Worm (Caenorhabditis elegans) whole organism, early embryonic: ENCODE results near the gene str-131.

ENCODE experiments used
- B0310.2 ChIP-seq: sonication (generic microtip); optimal IDR thresholded peaks from 2 replicates; lab custom pipeline; 2016; ENCODE audit warnings: mild to moderate bottlenecking, missing genetic modification characterization, missing compliant biosample characterization
- F13C5.2 ChIP-seq: sonication (generic microtip); optimal IDR thresholded peaks from 2 replicates; lab custom pipeline; 2017; ENCODE audit warnings: mild to moderate bottlenecking, missing genetic modification characterization, inconsistent platforms, missing compliant biosample characterization
- aly-1 ChIP-seq: sonication (generic microtip); optimal IDR thresholded peaks from 2 replicates; lab custom pipeline; 2016; ENCODE audit warnings: missing genetic modification characterization, missing compliant biosample characterization
- ama-1 ChIP-seq: fragments of 150-350 bp; optimal IDR thresholded peaks from 2 replicates; lab custom pipeline; 2014
- ceh-13 ChIP-seq: fragments of 200-800 bp; sonication (Bioruptor generic); optimal IDR thresholded peaks from 2 replicates; lab custom pipeline; 2018; ENCODE audit warnings: mild to moderate bottlenecking, missing genetic modification characterization, missing compliant biosample characterization
- ceh-36 ChIP-seq: sonication (generic microtip); optimal IDR thresholded peaks from 2 replicates; lab custom pipeline; 2016; ENCODE audit warnings: missing genetic modification characterization, inconsistent platforms, missing compliant biosample characterization
- ets-7 ChIP-seq: sonication (generic microtip); optimal IDR thresholded peaks from 2 replicates; lab custom pipeline; 2016; ENCODE audit warnings: missing genotype, missing genetic modification characterization, missing compliant biosample characterization
- flt-1 ChIP-seq: fragments of 200-800 bp; sonication (Bioruptor generic); IDR thresholded peaks from 2 replicates; pipeline ENCODE4 v1.3.6; 2022; ENCODE audit warnings: missing genetic modification characterization, missing compliant biosample characterization
- hmbx-1 ChIP-seq: sonication (generic microtip); optimal IDR thresholded peaks from 2 replicates; lab custom pipeline; 2016; ENCODE audit warnings: mild to moderate bottlenecking, missing genetic modification characterization, missing compliant biosample characterization
- hmg-4 ChIP-seq: fragments of 200-800 bp; sonication (Bioruptor generic); optimal IDR thresholded peaks from 2 replicates; lab custom pipeline; 2018; ENCODE audit warnings: mild to moderate bottlenecking, missing genetic modification characterization, missing compliant biosample characterization
- hnd-1 ChIP-seq: sonication (generic microtip); optimal IDR thresholded peaks from 2 replicates; lab custom pipeline; 2016; ENCODE audit warnings: missing genetic modification characterization, missing compliant biosample characterization
- pes-1 ChIP-seq: fragments of 200-800 bp; sonication (Bioruptor generic); IDR thresholded peaks from 2 replicates; pipeline ENCODE4 v1.3.6; 2022; ENCODE audit warnings: missing genetic modification reagents, missing genetic modification characterization, missing compliant biosample characterization
- scrt-1 ChIP-seq: fragments of 200-800 bp; sonication (Bioruptor generic); IDR thresholded peaks from 2 replicates; pipeline ENCODE4 v1.3.6; 2022; ENCODE audit warnings: missing genetic modification characterization, missing compliant biosample characterization
- sea-1 ChIP-seq: fragments of 200-800 bp; sonication (Bioruptor generic); conservative IDR thresholded peaks from 2 replicates; pipeline ENCODE4 v1.3.6; 2022; ENCODE audit warnings: missing genetic modification characterization, missing compliant biosample characterization
- tbx-11 ChIP-seq: fragments of 200-800 bp; sonication (Bioruptor generic); IDR thresholded peaks from 2 replicates; pipeline ENCODE4 v1.3.6; 2022; ENCODE audit warnings: missing genetic modification characterization, missing compliant biosample characterization
- tbx-37 ChIP-seq: fragments of 200-800 bp; sonication (Bioruptor generic); conservative IDR thresholded peaks from 2 replicates; pipeline ENCODE4 v1.3.6; 2022; ENCODE audit warnings: missing genetic modification reagents, missing genetic modification characterization, missing compliant biosample characterization
- tra-4 ChIP-seq: sonication (generic microtip); optimal IDR thresholded peaks from 2 replicates; lab custom pipeline; 2017; ENCODE audit warnings: missing genetic modification characterization, missing compliant biosample characterization

The str-131 gene

DNA sequence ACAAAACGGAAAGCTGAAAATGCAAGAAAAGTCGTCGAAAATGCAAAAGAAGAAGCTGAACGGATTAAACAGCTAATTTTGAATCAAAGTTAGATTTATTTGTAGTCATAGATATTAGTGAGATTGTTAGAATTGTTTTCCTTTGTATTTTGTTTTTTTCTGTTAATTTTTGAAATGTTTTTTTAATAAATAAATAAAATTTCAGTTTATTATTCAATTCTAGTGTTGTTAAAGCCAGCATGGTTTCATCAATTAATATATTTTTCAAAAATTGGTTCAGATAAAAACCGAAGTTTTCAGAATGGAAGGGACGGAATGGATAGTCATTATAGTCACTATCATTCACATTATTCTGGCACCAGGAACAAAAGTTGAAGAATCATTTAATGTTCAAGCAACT is 46.7 kb downstream of the str-131 start, which contains the start of gene algn-12:
Gene algn-12 (plus strand): TSS at position 301 of the 400 bp plus-strand sequence.
- TF ChIP-seq ama-1 (lab: Kevin White, UChicago), result no peak
- TF ChIP-seq F13C5.2 (tag; lab: Kevin White, UChicago), result no peak
- TF ChIP-seq hmbx-1 (tag; lab: Kevin White, UChicago), result no peak
- no peak for TF ChIP-seq tbx-11 (GFP tag; lab: Robert Waterston, UW)
- TF ChIP-seq hmg-4 (GFP tag; lab: Kevin White, UChicago), result no peak

DNA sequence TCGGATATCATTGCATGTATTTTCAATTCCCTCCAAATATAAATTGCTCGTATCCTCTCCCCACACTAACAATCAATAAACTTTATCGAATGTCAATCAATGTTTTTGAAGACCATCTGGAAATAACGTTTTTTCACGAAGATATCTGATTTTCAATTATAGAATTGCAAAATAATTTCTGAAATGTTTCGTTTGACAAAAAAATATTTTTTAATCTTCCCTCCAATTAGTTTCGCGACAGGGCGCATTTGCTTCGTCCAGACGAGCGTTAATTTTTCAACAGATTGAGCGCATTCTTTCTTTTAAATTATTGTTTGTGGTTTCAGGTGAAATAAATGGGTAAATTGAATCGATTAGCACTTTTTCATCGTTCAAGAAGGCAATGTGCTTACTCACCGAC is 50.4 kb downstream of the str-131 start, which contains the start of gene vars-1:
Gene vars-1 (plus strand): TSS at position 291 of the 400 bp plus-strand sequence.
- no peak for TF ChIP-seq ceh-36 (tag; lab: Kevin White, UChicago)
- no peak for TF ChIP-seq ceh-13 (GFP tag; lab: Kevin White, UChicago)
- TF ChIP-seq F13C5.2 (tag; lab: Kevin White, UChicago), result no peak
- TF ChIP-seq scrt-1 (GFP tag; lab: Robert Waterston, UW), result no peak
- no peak for TF ChIP-seq ets-7 (tag; lab: Kevin White, UChicago)
- no peak for TF ChIP-seq pes-1 (GFP tag; lab: Robert Waterston, UW)
- TF ChIP-seq aly-1, result no peak
- no peak for TF ChIP-seq hmbx-1 (tag; lab: Kevin White, UChicago)
- no peak for TF ChIP-seq hnd-1
- TF ChIP-seq tbx-37, result no peak
- TF ChIP-seq ama-1 (lab: Kevin White, UChicago), result no peak
- no peak for TF ChIP-seq sea-1 (GFP tag; lab: Robert Waterston, UW)
- no peak for TF ChIP-seq tra-4 (tag; lab: Kevin White, UChicago)
- TF ChIP-seq hmg-4 (GFP tag; lab: Kevin White, UChicago), result no peak
- TF ChIP-seq flt-1 (GFP tag; lab: Robert Waterston, UW), result no peak
- no peak for TF ChIP-seq B0310.2 (tag; lab: Kevin White, UChicago)
- TF ChIP-seq tbx-11 (GFP tag; lab: Robert Waterston, UW), result no peak
